Worm (Caenorhabditis elegans) whole organism, L3 larva: Measurements from ENCODE around the gene nhr-22.
A peak's percentile ranks its signal among the peaks of the same experiment; 100 is the strongest.

ENCODE experiments used
- R02D3.7 ChIP-seq: fragments of 150-350 bp; optimal IDR thresholded peaks from 2 replicates; lab custom pipeline; 2014; ENCODE audit warnings: missing biosample characterization, missing genetic modification characterization
- ZK546.5 ChIP-seq: sonication (generic microtip); optimal IDR thresholded peaks from 2 replicates; lab custom pipeline; 2017; ENCODE audit warnings: missing biosample characterization, missing genetic modification characterization
- aly-2 ChIP-seq: fragments of 150-350 bp; optimal IDR thresholded peaks from 2 replicates; lab custom pipeline; 2014; ENCODE audit warnings: missing biosample characterization, missing genetic modification characterization
- ama-1 ChIP-seq: fragments of 150-350 bp; optimal IDR thresholded peaks from 2 replicates; lab custom pipeline; 2018
- ceh-16 ChIP-seq: sonication (generic microtip); optimal IDR thresholded peaks from 2 replicates; lab custom pipeline; 2017; ENCODE audit warnings: missing biosample characterization, missing genetic modification characterization
- ceh-82 ChIP-seq: fragments of 150-350 bp; optimal IDR thresholded peaks from 2 replicates; lab custom pipeline; 2014; ENCODE audit warnings: missing biosample characterization, missing genetic modification characterization
- daf-12 ChIP-seq: fragments of 150-350 bp; optimal IDR thresholded peaks from 2 replicates; lab custom pipeline; 2014; ENCODE audit warnings: missing biosample characterization, missing genetic modification reagents, missing genetic modification characterization
- egl-27 ChIP-seq: sonication (generic microtip); optimal IDR thresholded peaks from 4 replicates; lab custom pipeline; 2017; ENCODE audit warnings: missing biosample characterization, missing genetic modification reagents, missing genetic modification characterization
- egl-5 ChIP-seq: fragments of 150-350 bp; optimal IDR thresholded peaks from 2 replicates; lab custom pipeline; 2017; ENCODE audit warnings: missing biosample characterization, missing genetic modification reagents, missing genetic modification characterization, inconsistent platforms
- elt-1 ChIP-seq: fragments of 150-350 bp; optimal IDR thresholded peaks from 2 replicates; lab custom pipeline; 2014; ENCODE audit warnings: missing biosample characterization, missing genetic modification characterization
- elt-2 ChIP-seq: sonication (generic microtip); optimal IDR thresholded peaks from 2 replicates; lab custom pipeline; 2016; ENCODE audit warnings: missing genetic modification reagents, mild to moderate bottlenecking, missing genetic modification characterization, missing compliant biosample characterization
- elt-3 ChIP-seq, 3 experiments: fragments of 150-350 bp in 1 of 3; sonication (generic microtip) in 2 of 3; optimal IDR thresholded peaks; 2 replicates in 2 of 3; 4 replicates in 1 of 3; lab custom pipeline; 2014 to 2017; ENCODE audit warnings: missing biosample characterization in 3 of 3, missing genetic modification characterization in 3 of 3
- eor-1 ChIP-seq, 2 experiments: fragments of 150-350 bp; optimal IDR thresholded peaks; 2 replicates each; lab custom pipeline; 2014 to 2018; ENCODE audit warnings: missing biosample characterization in 2 of 2, missing genetic modification characterization in 2 of 2
- fkh-2 ChIP-seq: fragments of 150-350 bp; optimal IDR thresholded peaks from 2 replicates; lab custom pipeline; 2014; ENCODE audit warnings: missing biosample characterization, missing genetic modification reagents, missing genetic modification characterization
- lin-15B ChIP-seq: fragments of 150-350 bp; optimal IDR thresholded peaks from 2 replicates; lab custom pipeline; 2014; ENCODE audit warnings: missing biosample characterization, missing genetic modification characterization
- lin-39 ChIP-seq: fragments of 150-350 bp; optimal IDR thresholded peaks from 2 replicates; lab custom pipeline; 2018; ENCODE audit warnings: missing biosample characterization, missing genetic modification reagents, missing genetic modification characterization
- mdl-1 ChIP-seq: fragments of 150-350 bp; optimal IDR thresholded peaks from 2 replicates; lab custom pipeline; 2014; ENCODE audit warnings: missing biosample characterization, missing genetic modification characterization
- nfya-1 ChIP-seq: sonication (generic microtip); optimal IDR thresholded peaks from 2 replicates; lab custom pipeline; 2017; ENCODE audit warnings: missing genetic modification characterization, mild to moderate bottlenecking, missing compliant biosample characterization, antibody characterized with exemption, moderate library complexity; ENCODE audit not compliant: insufficient read depth
- nhr-11 ChIP-seq: fragments of 150-350 bp; optimal IDR thresholded peaks from 2 replicates; lab custom pipeline; 2014; ENCODE audit warnings: missing biosample characterization, missing genetic modification characterization
- nhr-23 ChIP-seq: fragments of 150-350 bp; optimal IDR thresholded peaks from 2 replicates; lab custom pipeline; 2014; ENCODE audit warnings: missing biosample characterization, missing genetic modification reagents, missing genetic modification characterization
- nhr-237 ChIP-seq: fragments of 150-350 bp; optimal IDR thresholded peaks from 2 replicates; lab custom pipeline; 2014; ENCODE audit warnings: missing biosample characterization, missing genetic modification characterization
- nhr-25 ChIP-seq: sonication (generic microtip); optimal IDR thresholded peaks from 2 replicates; lab custom pipeline; 2017; ENCODE audit warnings: missing biosample characterization, missing genetic modification characterization
- nhr-28 ChIP-seq: fragments of 150-350 bp; optimal IDR thresholded peaks from 2 replicates; lab custom pipeline; 2014; ENCODE audit warnings: missing biosample characterization, missing genetic modification characterization
- nhr-43 ChIP-seq: sonication (generic microtip); optimal IDR thresholded peaks from 2 replicates; lab custom pipeline; 2016; ENCODE audit warnings: mild to moderate bottlenecking, missing genetic modification characterization, missing compliant biosample characterization; ENCODE audit not compliant: poor library complexity, severe bottlenecking
- nhr-67 ChIP-seq: fragments of 150-350 bp; optimal IDR thresholded peaks from 2 replicates; lab custom pipeline; 2014; ENCODE audit warnings: missing biosample characterization, missing genetic modification characterization
- nhr-76 ChIP-seq: fragments of 150-350 bp; sonication (generic microtip); optimal IDR thresholded peaks from 5 replicates; lab custom pipeline; 2014; ENCODE audit warnings: missing biosample characterization, missing genetic modification characterization
- nhr-77 ChIP-seq: fragments of 150-350 bp; optimal IDR thresholded peaks from 2 replicates; lab custom pipeline; 2014; ENCODE audit warnings: missing biosample characterization, missing genetic modification characterization
- pha-4 ChIP-seq: fragments of 150-350 bp; optimal IDR thresholded peaks from 2 replicates; lab custom pipeline; 2014; ENCODE audit warnings: missing biosample characterization, missing genetic modification reagents, missing genetic modification characterization
- pqm-1 ChIP-seq: fragments of 150-350 bp; optimal IDR thresholded peaks from 2 replicates; lab custom pipeline; 2017; ENCODE audit warnings: missing biosample characterization, missing genetic modification characterization, inconsistent platforms
- sea-2 ChIP-seq: fragments of 150-350 bp; sonication (generic microtip); optimal IDR thresholded peaks from 4 replicates; lab custom pipeline; 2014; ENCODE audit warnings: missing biosample characterization, missing genetic modification reagents, missing genetic modification characterization
- snpc-4 ChIP-seq: fragments of 150-350 bp; optimal IDR thresholded peaks from 2 replicates; lab custom pipeline; 2014; ENCODE audit warnings: missing biosample characterization, missing genetic modification characterization
- tbx-2 ChIP-seq: sonication (generic microtip); optimal IDR thresholded peaks from 2 replicates; lab custom pipeline; 2016; ENCODE audit warnings: mild to moderate bottlenecking, missing genetic modification characterization, missing compliant biosample characterization
- unc-62 ChIP-seq: fragments of 150-350 bp; sonication (generic microtip); optimal IDR thresholded peaks from 4 replicates; lab custom pipeline; 2014; ENCODE audit warnings: missing biosample characterization, missing genetic modification reagents, missing genetic modification characterization
- ztf-11 ChIP-seq: fragments of 150-350 bp; optimal IDR thresholded peaks from 2 replicates; lab custom pipeline; 2014; ENCODE audit warnings: missing biosample characterization, missing genetic modification characterization

nhr-22 gene

ce11 chrII:6411660-6412451 is 37.7 kb downstream of the nhr-22 start:
- TF ChIP-seq nhr-76 (tag; lab: Kevin White, UChicago), result no peak
- no peak for TF ChIP-seq egl-5 (tag; lab: Kevin White, UChicago)
- no peak for TF ChIP-seq lin-39 (tag; lab: Kevin White, UChicago)
- TF ChIP-seq ceh-16 (tag; lab: Kevin White, UChicago), result no peak

DNA sequence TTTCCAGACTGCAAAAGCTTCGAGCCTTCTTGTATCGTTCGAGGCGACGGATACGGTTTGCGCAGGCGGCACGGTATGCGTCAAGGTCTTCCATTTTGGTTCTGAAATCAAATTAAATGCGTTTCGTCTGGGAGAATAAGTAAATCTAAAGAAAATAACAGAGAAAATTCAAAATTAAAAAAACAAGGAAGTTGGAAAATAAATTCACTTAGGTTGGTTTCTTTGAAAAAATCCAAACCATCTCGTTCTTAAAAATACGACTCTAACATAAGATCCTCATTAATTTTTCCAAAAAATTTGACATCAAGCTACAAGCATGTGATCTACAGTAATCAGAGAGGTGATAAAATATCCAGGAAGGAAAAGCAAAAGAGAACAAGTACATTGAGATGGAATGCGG is 39.4 kb downstream of the nhr-22 start, which contains the start of gene T25D10.4:
Gene T25D10.4 (minus strand): TSS at position 101 of the 400 bp plus-strand sequence.
- TF ChIP-seq pha-4 (no peak), eor-1 (tag; optimal IDR thresholded peaks at IDR 0.05; lab: Kevin White, UChicago) (no peak), ZK546.5 (no peak), aly-2 (tag; lab: Kevin White, UChicago) (no peak), tbx-2 (no peak), daf-12 (no peak), nhr-77 (tag; lab: Kevin White, UChicago) (no peak), unc-62 (GFP tag; lab: Kevin White, UChicago) (no peak), sea-2 (no peak), nhr-28 (tag; lab: Kevin White, UChicago) (no peak)

DNA sequence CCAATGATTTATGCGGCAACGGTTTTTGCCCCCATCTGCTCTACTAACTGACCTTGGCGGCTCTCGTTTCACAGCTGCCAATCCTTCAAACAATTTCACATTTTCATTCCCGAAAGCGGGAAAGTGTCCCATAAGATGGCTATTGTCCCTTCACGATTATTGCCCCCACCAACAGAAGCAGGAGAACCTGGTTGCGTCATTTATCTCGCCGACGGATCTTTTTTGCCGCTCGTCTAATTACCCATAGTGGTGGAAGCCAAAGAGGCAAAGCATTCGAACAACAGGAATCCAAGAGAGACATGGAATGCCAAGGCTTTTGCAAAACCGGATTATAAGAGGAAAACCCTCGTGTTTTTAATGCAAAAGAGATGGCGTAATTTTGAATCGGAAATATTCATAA is 40.5 kb downstream of the nhr-22 start:
- TF ChIP-seq sea-2 (no peak), nfya-1 (tag; lab: Kevin White, UChicago) (no peak), elt-3 (tag; optimal IDR thresholded peaks at IDR 0.05; lab: Kevin White, UChicago) (no peak), ama-1 (lab: Kevin White, UChicago) (peak; percentile 24), ztf-11 (tag; lab: Kevin White, UChicago) (no peak), tbx-2 (no peak), nhr-237 (tag; lab: Kevin White, UChicago) (no peak), elt-2 (tag; lab: Kevin White, UChicago) (no peak), nhr-25 (tag; lab: Kevin White, UChicago) (peak; percentile 37)

DNA sequence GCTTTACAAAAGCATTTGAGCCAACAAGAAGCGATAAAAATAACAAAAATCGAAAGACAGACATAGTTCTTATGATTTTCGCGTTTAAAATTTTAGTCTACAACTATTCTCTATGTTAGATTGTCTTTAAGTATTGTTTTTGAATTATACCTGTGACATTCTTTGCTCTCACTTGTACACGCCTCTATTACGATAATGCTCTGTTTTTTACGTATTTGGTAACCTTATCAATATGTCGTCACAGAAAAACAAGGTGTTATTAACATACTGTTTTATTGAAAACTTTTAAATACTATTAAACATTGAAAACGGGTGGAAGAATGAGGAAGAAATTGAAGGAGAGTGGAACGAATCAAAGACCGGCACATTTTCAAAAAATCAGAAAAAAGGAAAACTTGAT is 42.3 kb downstream of the nhr-22 start, which contains the start of gene spp-11:
Gene spp-11 (minus strand): TSS at position 101 of the 400 bp plus-strand sequence.
- TF ChIP-seq snpc-4 (tag; lab: Kevin White, UChicago) (no peak), nhr-43 (tag; lab: Kevin White, UChicago) (no peak), ceh-16 (tag; lab: Kevin White, UChicago) (no peak), sea-2 (no peak)

- peak; percentile 61 for TF ChIP-seq pha-4
- TF ChIP-seq elt-2 (tag; lab: Kevin White, UChicago), result peak; percentile 46
- no peak for TF ChIP-seq ceh-82
These were observed 46.4 kb downstream of the nhr-22 start, which contains the start of gene T25D10.1 for ce11 chrII:6403233-6403632. T25D10.1 (plus strand) TSS chrII:6403401.

DNA sequence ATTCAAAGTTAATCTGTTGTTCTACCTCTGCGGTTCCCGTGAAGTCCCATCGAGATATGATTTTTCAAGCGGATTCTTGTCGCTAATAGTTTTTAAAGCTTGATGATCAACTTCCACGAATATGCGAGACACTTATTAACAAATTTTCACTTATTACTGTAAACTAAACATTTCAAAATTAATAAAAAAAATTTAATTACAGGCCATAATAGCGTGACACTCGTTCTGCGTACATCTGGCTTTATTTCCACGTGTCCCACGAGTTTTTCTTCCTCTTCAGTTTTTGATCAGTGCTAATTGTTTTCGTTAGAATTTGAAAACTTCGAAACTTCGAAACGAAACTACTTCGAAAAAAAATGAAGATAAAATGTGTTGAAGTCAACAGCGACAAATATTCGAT is 47.9 kb downstream of the nhr-22 start, which contains the start of gene btb-2:
Gene btb-2 (plus strand): TSS at position 301 of the 400 bp plus-strand sequence.
- TF ChIP-seq elt-3 (tag; optimal IDR thresholded peaks at IDR 0.05; lab: Kevin White, UChicago), result no peak
- TF ChIP-seq R02D3.7 (tag; lab: Kevin White, UChicago), result no peak
- no peak for TF ChIP-seq nhr-28 (tag; lab: Kevin White, UChicago)
- TF ChIP-seq fkh-2 (tag; lab: Kevin White, UChicago), result no peak
- TF ChIP-seq ama-1 (lab: Kevin White, UChicago), result no peak
- TF ChIP-seq pqm-1 (tag; lab: Kevin White, UChicago), result no peak
- no peak for TF ChIP-seq nhr-11 (tag; lab: Kevin White, UChicago)
- no peak for TF ChIP-seq elt-1
- TF ChIP-seq egl-5 (tag; lab: Kevin White, UChicago), result no peak
- no peak for TF ChIP-seq unc-62 (GFP tag; lab: Kevin White, UChicago)
- no peak for TF ChIP-seq nhr-25 (tag; lab: Kevin White, UChicago)
- no peak for TF ChIP-seq nhr-23 (tag; lab: Kevin White, UChicago)
- no peak for TF ChIP-seq nhr-67 (tag; lab: Kevin White, UChicago)
- TF ChIP-seq ceh-82, result no peak
- no peak for TF ChIP-seq nhr-237 (tag; lab: Kevin White, UChicago)
- TF ChIP-seq lin-15B (tag; lab: Kevin White, UChicago), result no peak
- no peak for TF ChIP-seq snpc-4 (tag; lab: Kevin White, UChicago)
- TF ChIP-seq mdl-1, result no peak
- TF ChIP-seq egl-27 (tag; lab: Kevin White, UChicago), result no peak
